Worm (Caenorhabditis elegans) whole organism, early embryonic: ENCODE measurements around the gene ant-1.3.

Experiments
- B0310.2 ChIP-seq: sonication (generic microtip); optimal IDR thresholded peaks from 2 replicates; lab custom pipeline; 2016; ENCODE audit warnings: mild to moderate bottlenecking, missing genetic modification characterization, missing compliant biosample characterization
- F13C5.2 ChIP-seq: sonication (generic microtip); optimal IDR thresholded peaks from 2 replicates; lab custom pipeline; 2017; ENCODE audit warnings: mild to moderate bottlenecking, missing genetic modification characterization, inconsistent platforms, missing compliant biosample characterization
- aly-1 ChIP-seq: sonication (generic microtip); optimal IDR thresholded peaks from 2 replicates; lab custom pipeline; 2016; ENCODE audit warnings: missing genetic modification characterization, missing compliant biosample characterization
- ama-1 ChIP-seq: fragments of 150-350 bp; optimal IDR thresholded peaks from 2 replicates; lab custom pipeline; 2014
- ceh-13 ChIP-seq: fragments of 200-800 bp; sonication (Bioruptor generic); optimal IDR thresholded peaks from 2 replicates; lab custom pipeline; 2018; ENCODE audit warnings: mild to moderate bottlenecking, missing genetic modification characterization, missing compliant biosample characterization
- ceh-36 ChIP-seq: sonication (generic microtip); optimal IDR thresholded peaks from 2 replicates; lab custom pipeline; 2016; ENCODE audit warnings: missing genetic modification characterization, inconsistent platforms, missing compliant biosample characterization
- ets-7 ChIP-seq: sonication (generic microtip); optimal IDR thresholded peaks from 2 replicates; lab custom pipeline; 2016; ENCODE audit warnings: missing genotype, missing genetic modification characterization, missing compliant biosample characterization
- flt-1 ChIP-seq: fragments of 200-800 bp; sonication (Bioruptor generic); IDR thresholded peaks from 2 replicates; pipeline ENCODE4 v1.3.6; 2022; ENCODE audit warnings: missing genetic modification characterization, missing compliant biosample characterization
- hmbx-1 ChIP-seq: sonication (generic microtip); optimal IDR thresholded peaks from 2 replicates; lab custom pipeline; 2016; ENCODE audit warnings: mild to moderate bottlenecking, missing genetic modification characterization, missing compliant biosample characterization
- hmg-4 ChIP-seq: fragments of 200-800 bp; sonication (Bioruptor generic); optimal IDR thresholded peaks from 2 replicates; lab custom pipeline; 2018; ENCODE audit warnings: mild to moderate bottlenecking, missing genetic modification characterization, missing compliant biosample characterization
- hnd-1 ChIP-seq: sonication (generic microtip); optimal IDR thresholded peaks from 2 replicates; lab custom pipeline; 2016; ENCODE audit warnings: missing genetic modification characterization, missing compliant biosample characterization
- pes-1 ChIP-seq: fragments of 200-800 bp; sonication (Bioruptor generic); IDR thresholded peaks from 2 replicates; pipeline ENCODE4 v1.3.6; 2022; ENCODE audit warnings: missing genetic modification reagents, missing genetic modification characterization, missing compliant biosample characterization
- scrt-1 ChIP-seq: fragments of 200-800 bp; sonication (Bioruptor generic); IDR thresholded peaks from 2 replicates; pipeline ENCODE4 v1.3.6; 2022; ENCODE audit warnings: missing genetic modification characterization, missing compliant biosample characterization
- sea-1 ChIP-seq: fragments of 200-800 bp; sonication (Bioruptor generic); conservative IDR thresholded peaks from 2 replicates; pipeline ENCODE4 v1.3.6; 2022; ENCODE audit warnings: missing genetic modification characterization, missing compliant biosample characterization
- tbx-11 ChIP-seq: fragments of 200-800 bp; sonication (Bioruptor generic); IDR thresholded peaks from 2 replicates; pipeline ENCODE4 v1.3.6; 2022; ENCODE audit warnings: missing genetic modification characterization, missing compliant biosample characterization
- tbx-37 ChIP-seq: fragments of 200-800 bp; sonication (Bioruptor generic); conservative IDR thresholded peaks from 2 replicates; pipeline ENCODE4 v1.3.6; 2022; ENCODE audit warnings: missing genetic modification reagents, missing genetic modification characterization, missing compliant biosample characterization
- tra-4 ChIP-seq: sonication (generic microtip); optimal IDR thresholded peaks from 2 replicates; lab custom pipeline; 2017; ENCODE audit warnings: missing genetic modification characterization, missing compliant biosample characterization

The ant-1.3 gene

ce11 chrIV:9709887-9710286 is 782 bp upstream of the ant-1.3 start, which contains the start of gene nhr-38:
Gene nhr-38, plus strand, starts transcription at chrIV:9710187.
- TF ChIP-seq flt-1 (GFP tag; lab: Robert Waterston, UW): no peak
- TF ChIP-seq aly-1 (tag; lab: Kevin White, UChicago): no peak
- TF ChIP-seq F13C5.2 (tag; lab: Kevin White, UChicago): no peak
- TF ChIP-seq ceh-36: no peak
- TF ChIP-seq tbx-37 (GFP tag; lab: Robert Waterston, UW): no peak
- TF ChIP-seq hmbx-1 (tag; lab: Kevin White, UChicago): no peak
- TF ChIP-seq tbx-11 (GFP tag; lab: Robert Waterston, UW): no peak
- no peak for TF ChIP-seq ceh-13 (GFP tag; lab: Kevin White, UChicago)
- TF ChIP-seq hmg-4: no peak
- no peak for TF ChIP-seq ama-1
- no peak for TF ChIP-seq scrt-1 (GFP tag; lab: Robert Waterston, UW)
- no peak for TF ChIP-seq B0310.2 (tag; lab: Kevin White, UChicago)
- no peak for TF ChIP-seq ets-7 (tag; lab: Kevin White, UChicago)
- no peak for TF ChIP-seq sea-1 (GFP tag; lab: Robert Waterston, UW)
- TF ChIP-seq pes-1 (GFP tag; lab: Robert Waterston, UW): no peak
- no peak for TF ChIP-seq hnd-1 (tag; lab: Kevin White, UChicago)
- TF ChIP-seq tra-4: no peak

- TF ChIP-seq tbx-37 (GFP tag; lab: Robert Waterston, UW): no peak
- TF ChIP-seq ceh-13 (GFP tag; lab: Kevin White, UChicago): no peak
- TF ChIP-seq ama-1: no peak
- TF ChIP-seq ets-7 (tag; lab: Kevin White, UChicago): no peak
- no peak for TF ChIP-seq scrt-1 (GFP tag; lab: Robert Waterston, UW)
- TF ChIP-seq F13C5.2 (tag; lab: Kevin White, UChicago): no peak
- no peak for TF ChIP-seq tbx-11 (GFP tag; lab: Robert Waterston, UW)
Measured at ce11 chrIV:9706704-9707197, 2.4 kb downstream of the ant-1.3 start, which contains the start of the genes dcaf-1 and dph-3. Gene dcaf-1, minus strand, starts transcription at chrIV:9706723. Gene dph-3, plus strand, starts transcription at chrIV:9707147.

- TF ChIP-seq F13C5.2 (tag; lab: Kevin White, UChicago): no peak
- TF ChIP-seq tbx-37 (GFP tag; lab: Robert Waterston, UW): no peak
- TF ChIP-seq ceh-36: no peak
- TF ChIP-seq pes-1 (GFP tag; lab: Robert Waterston, UW): no peak
- TF ChIP-seq hmg-4: no peak
- no peak for TF ChIP-seq tra-4
- TF ChIP-seq sea-1 (GFP tag; lab: Robert Waterston, UW): no peak
- TF ChIP-seq aly-1 (tag; lab: Kevin White, UChicago): no peak
- no peak for TF ChIP-seq ets-7 (tag; lab: Kevin White, UChicago)
- TF ChIP-seq B0310.2 (tag; lab: Kevin White, UChicago): no peak
- TF ChIP-seq ceh-13 (GFP tag; lab: Kevin White, UChicago): no peak
- no peak for TF ChIP-seq ama-1
- TF ChIP-seq flt-1 (GFP tag; lab: Robert Waterston, UW): no peak
- no peak for TF ChIP-seq hmbx-1 (tag; lab: Kevin White, UChicago)
- TF ChIP-seq hnd-1 (tag; lab: Kevin White, UChicago): no peak
- TF ChIP-seq tbx-11 (GFP tag; lab: Robert Waterston, UW): no peak
- TF ChIP-seq scrt-1 (GFP tag; lab: Robert Waterston, UW): no peak
Measured at ce11 chrIV:9699062-9699461, 10.0 kb downstream of the ant-1.3 start.

ce11 chrIV:9697869-9698268 is 11.2 kb downstream of the ant-1.3 start:
- TF ChIP-seq ets-7 (tag; lab: Kevin White, UChicago) (no peak), flt-1 (GFP tag; lab: Robert Waterston, UW) (no peak), hmbx-1 (tag; lab: Kevin White, UChicago) (no peak), pes-1 (GFP tag; lab: Robert Waterston, UW) (no peak), ceh-36 (no peak), tbx-37 (GFP tag; lab: Robert Waterston, UW) (no peak), scrt-1 (GFP tag; lab: Robert Waterston, UW) (no peak), tbx-11 (GFP tag; lab: Robert Waterston, UW) (no peak), hnd-1 (tag; lab: Kevin White, UChicago) (no peak), hmg-4 (no peak), ceh-13 (GFP tag; lab: Kevin White, UChicago) (no peak), ama-1 (no peak), sea-1 (GFP tag; lab: Robert Waterston, UW) (no peak), B0310.2 (tag; lab: Kevin White, UChicago) (no peak), tra-4 (no peak)

ce11 chrIV:9696513-9696912 is 12.6 kb downstream of the ant-1.3 start:
- TF ChIP-seq F13C5.2 (tag; lab: Kevin White, UChicago) (no peak), scrt-1 (GFP tag; lab: Robert Waterston, UW) (no peak), ceh-36 (no peak), ceh-13 (GFP tag; lab: Kevin White, UChicago) (no peak), hnd-1 (tag; lab: Kevin White, UChicago) (no peak), ama-1 (no peak), aly-1 (tag; lab: Kevin White, UChicago) (no peak), tbx-37 (GFP tag; lab: Robert Waterston, UW) (no peak), ets-7 (tag; lab: Kevin White, UChicago) (no peak), tra-4 (no peak), sea-1 (GFP tag; lab: Robert Waterston, UW) (no peak), flt-1 (GFP tag; lab: Robert Waterston, UW) (no peak), hmg-4 (no peak), hmbx-1 (tag; lab: Kevin White, UChicago) (no peak), tbx-11 (GFP tag; lab: Robert Waterston, UW) (no peak), B0310.2 (tag; lab: Kevin White, UChicago) (no peak), pes-1 (GFP tag; lab: Robert Waterston, UW) (no peak)

- no peak for TF ChIP-seq hmbx-1 (tag; lab: Kevin White, UChicago)
- no peak for TF ChIP-seq hnd-1 (tag; lab: Kevin White, UChicago)
Measured at ce11 chrIV:9692874-9693273, 16.2 kb downstream of the ant-1.3 start, which contains the start of gene twk-9. Gene twk-9, plus strand, starts transcription at chrIV:9693174.

ce11 chrIV:9690644-9691043 is 18.5 kb downstream of the ant-1.3 start, which contains the start of gene sdz-36:
Gene sdz-36, plus strand, starts transcription at chrIV:9690944.
- TF ChIP-seq scrt-1 (GFP tag; lab: Robert Waterston, UW) (no peak), ceh-36 (no peak), tbx-37 (GFP tag; lab: Robert Waterston, UW) (no peak), tra-4 (no peak), hnd-1 (tag; lab: Kevin White, UChicago) (no peak), sea-1 (GFP tag; lab: Robert Waterston, UW) (no peak), F13C5.2 (tag; lab: Kevin White, UChicago) (no peak), aly-1 (tag; lab: Kevin White, UChicago) (no peak), hmbx-1 (tag; lab: Kevin White, UChicago) (no peak), ceh-13 (GFP tag; lab: Kevin White, UChicago) (no peak), hmg-4 (no peak), pes-1 (GFP tag; lab: Robert Waterston, UW) (no peak), B0310.2 (tag; lab: Kevin White, UChicago) (no peak), ets-7 (tag; lab: Kevin White, UChicago) (no peak), tbx-11 (GFP tag; lab: Robert Waterston, UW) (no peak), ama-1 (no peak), flt-1 (GFP tag; lab: Robert Waterston, UW) (no peak)
